Fruit fly (Drosophila melanogaster): ENCODE data around the gene CG1529.

The CG1529 gene

dm6 chrX:21053099-21053715 is 21.5 kb upstream of the CG1529 start (continued):
- TF ChIP-seq Spps (tag; optimal IDR thresholded peaks at IDR 0.05), result peak; percentile 47
- TF ChIP-seq sd (tag; optimal IDR thresholded peaks at IDR 0.05), result peak; percentile 43
- peak; percentile 79 for TF ChIP-seq Mad (GFP tag; optimal IDR thresholded peaks at IDR 0.05)
- TF ChIP-seq nom (GFP tag; optimal IDR thresholded peaks at IDR 0.05), result peak; percentile 91
- TF ChIP-seq CG5180 (GFP tag; optimal IDR thresholded peaks at IDR 0.05), result peak; percentile 58
- TF ChIP-seq CG10147 (GFP tag; optimal IDR thresholded peaks at IDR 0.05), result peak; percentile 59
- peak; percentile 68 for TF ChIP-seq unpg (GFP tag; optimal IDR thresholded peaks at IDR 0.05)
- TF ChIP-seq CG10267 (tag; optimal IDR thresholded peaks at IDR 0.05), result peak; percentile 61
- TF ChIP-seq hkb (optimal IDR thresholded peaks at IDR 0.05), result no peak
- TF ChIP-seq hkb (GFP tag; IDR thresholded peaks at IDR 0.05), result peak; percentile 70
- TF ChIP-seq Poxn (GFP tag; IDR thresholded peaks at IDR 0.05), result no peak
- peak; percentile 23 for TF ChIP-seq CG7556 (GFP tag; optimal IDR thresholded peaks at IDR 0.05)
- TF ChIP-seq CG16813 (GFP tag; IDR thresholded peaks at IDR 0.05; ENCODE audit: partially characterized antibody), result peak; percentile 85
- peak; percentile 41 for TF ChIP-seq CG1529 (GFP tag; optimal IDR thresholded peaks at IDR 0.05)
- TF ChIP-seq Hey (tag; optimal IDR thresholded peaks at IDR 0.05), result peak; percentile 75
- TF ChIP-seq Mes4 (GFP tag; optimal IDR thresholded peaks at IDR 0.05), result peak; percentile 81
- TF ChIP-seq Pdp1 (GFP tag; optimal IDR thresholded peaks at IDR 0.05), result peak; percentile 59 to 62
- peak; percentile 85 for TF ChIP-seq NFAT (GFP tag; IDR thresholded peaks at IDR 0.05)
- TF ChIP-seq CG18476 (GFP tag; optimal IDR thresholded peaks at IDR 0.05), result no peak
- peak; percentile 50 for TF ChIP-seq fd3F (GFP tag; optimal IDR thresholded peaks at IDR 0.05)
- peak; percentile 62; the same call in 1 of the 3 replicates for TF ChIP-seq Optix (GFP tag; IDR thresholded peaks at IDR 0.05)
- no peak for TF ChIP-seq bowl (GFP tag; IDR thresholded peaks at IDR 0.05)
- no peak for TF ChIP-seq Doc2 (GFP tag; IDR thresholded peaks at IDR 0.05)
- peak; percentile 74; the same call in 1 of the 3 replicates for TF ChIP-seq mld (GFP tag; IDR thresholded peaks at IDR 0.05; ENCODE audit: partially characterized antibody)
- peak; percentile 80 for TF ChIP-seq vnd (GFP tag; IDR thresholded peaks at IDR 0.05; ENCODE audit: partially characterized antibody)
- TF ChIP-seq Oaz (GFP tag; IDR thresholded peaks at IDR 0.05), result peak; percentile 32; the same call in 1 of the 2 replicates
- TF ChIP-seq Tbp (GFP tag; optimal IDR thresholded peaks at IDR 0.05), result no peak
- TF ChIP-seq Ets97D (GFP tag; optimal IDR thresholded peaks at IDR 0.05), result peak; percentile 98
- TF ChIP-seq CG30403 (GFP tag; optimal IDR thresholded peaks at IDR 0.05), result peak; percentile 63
- no peak for TF ChIP-seq crol (GFP tag; IDR thresholded peaks at IDR 0.05)
- no peak for TF ChIP-seq Dfd (GFP tag; optimal IDR thresholded peaks at IDR 0.05)
- peak; percentile 29 for TF ChIP-seq CG30020 (tag; optimal IDR thresholded peaks at IDR 0.05)
- peak; percentile 77; the same call in 2 of the 3 replicates for TF ChIP-seq hb (GFP tag; IDR thresholded peaks at IDR 0.05; ENCODE audit: partially characterized antibody)
- TF ChIP-seq dmrt99B (tag; optimal IDR thresholded peaks at IDR 0.05), result peak; percentile 64
- peak; percentile 61 for TF ChIP-seq p53 (GFP tag; optimal IDR thresholded peaks at IDR 0.05)
- TF ChIP-seq CG5245 (GFP tag; optimal IDR thresholded peaks at IDR 0.05), result peak; percentile 55
- peak; percentile 68 for TF ChIP-seq CG16863 (GFP tag; optimal IDR thresholded peaks at IDR 0.05)
- peak; percentile 82 for TF ChIP-seq Opbp (GFP tag; IDR thresholded peaks at IDR 0.05; ENCODE audit: partially characterized antibody)
- peak; percentile 41 for TF ChIP-seq en (GFP tag; optimal IDR thresholded peaks at IDR 0.05)
- TF ChIP-seq kni (GFP tag; optimal IDR thresholded peaks at IDR 0.05), result peak; percentile 67
- TF ChIP-seq CG12659 (GFP tag; optimal IDR thresholded peaks at IDR 0.05), result peak; percentile 85
- TF ChIP-seq Lpt (GFP tag; optimal IDR thresholded peaks at IDR 0.05), result no peak
- TF ChIP-seq CG8478 (optimal IDR thresholded peaks at IDR 0.05), result no peak
- no peak for TF ChIP-seq ro (GFP tag; IDR thresholded peaks at IDR 0.05)
- TF ChIP-seq CG11093 (GFP tag; IDR thresholded peaks at IDR 0.05), result no peak
- TF ChIP-seq CG2116 (GFP tag; optimal IDR thresholded peaks at IDR 0.05), result peak; percentile 83
- TF ChIP-seq CG11085 (GFP tag; IDR thresholded peaks at IDR 0.05), result peak; percentile 77; the same call in 1 of the 2 replicates
- TF ChIP-seq salm (tag; optimal IDR thresholded peaks at IDR 0.05), result peak; percentile 60
- peak; percentile 72 for TF ChIP-seq CG8089 (GFP tag; optimal IDR thresholded peaks at IDR 0.05)
- TF ChIP-seq Side (GFP tag; optimal IDR thresholded peaks at IDR 0.05), result peak; percentile 86

Data from whole organism, embryonic.